Worm (Caenorhabditis elegans) whole organism, L3 larva: ENCODE data around the gene wago-10.

ENCODE experiments used
- R02D3.7 ChIP-seq: fragments of 150-350 bp; optimal IDR thresholded peaks from 2 replicates; lab custom pipeline; 2014; ENCODE audit warnings: missing biosample characterization, missing genetic modification characterization
- ama-1 ChIP-seq: fragments of 150-350 bp; optimal IDR thresholded peaks from 2 replicates; lab custom pipeline; 2018
- ceh-9 ChIP-seq: sonication (generic microtip); optimal IDR thresholded peaks from 2 replicates; lab custom pipeline; 2018; ENCODE audit warnings: missing biosample characterization, missing genetic modification characterization
- elt-1 ChIP-seq: fragments of 150-350 bp; optimal IDR thresholded peaks from 2 replicates; lab custom pipeline; 2014; ENCODE audit warnings: missing biosample characterization, missing genetic modification characterization
- elt-2 ChIP-seq: sonication (generic microtip); optimal IDR thresholded peaks from 2 replicates; lab custom pipeline; 2016; ENCODE audit warnings: missing genetic modification reagents, mild to moderate bottlenecking, missing genetic modification characterization, missing compliant biosample characterization
- elt-3 ChIP-seq, 3 experiments: fragments of 150-350 bp in 1 of 3; sonication (generic microtip) in 2 of 3; optimal IDR thresholded peaks; 2 replicates in 2 of 3; 4 replicates in 1 of 3; lab custom pipeline; 2014 to 2017; ENCODE audit warnings: missing biosample characterization in 3 of 3, missing genetic modification characterization in 3 of 3
- jun-1 ChIP-seq: fragments of 150-350 bp; optimal IDR thresholded peaks from 2 replicates; lab custom pipeline; 2014; ENCODE audit warnings: missing biosample characterization, missing genetic modification reagents, missing genetic modification characterization
- nhr-11 ChIP-seq: fragments of 150-350 bp; optimal IDR thresholded peaks from 2 replicates; lab custom pipeline; 2014; ENCODE audit warnings: missing biosample characterization, missing genetic modification characterization
- nhr-25 ChIP-seq: sonication (generic microtip); optimal IDR thresholded peaks from 2 replicates; lab custom pipeline; 2017; ENCODE audit warnings: missing biosample characterization, missing genetic modification characterization
- nhr-28 ChIP-seq: fragments of 150-350 bp; optimal IDR thresholded peaks from 2 replicates; lab custom pipeline; 2014; ENCODE audit warnings: missing biosample characterization, missing genetic modification characterization
- nhr-67 ChIP-seq: fragments of 150-350 bp; optimal IDR thresholded peaks from 2 replicates; lab custom pipeline; 2014; ENCODE audit warnings: missing biosample characterization, missing genetic modification characterization
- snpc-4 ChIP-seq: fragments of 150-350 bp; optimal IDR thresholded peaks from 2 replicates; lab custom pipeline; 2014; ENCODE audit warnings: missing biosample characterization, missing genetic modification characterization
- tbx-2 ChIP-seq: sonication (generic microtip); optimal IDR thresholded peaks from 2 replicates; lab custom pipeline; 2016; ENCODE audit warnings: mild to moderate bottlenecking, missing genetic modification characterization, missing compliant biosample characterization
- unc-39 ChIP-seq: sonication (generic microtip); optimal IDR thresholded peaks from 4 replicates; lab custom pipeline; 2017; ENCODE audit warnings: missing biosample characterization, missing genetic modification characterization

ce11 chrV:356959-357702 lies 13.9 kb downstream of the wago-10 start:
- TF ChIP-seq nhr-11 (tag; lab: Kevin White, UChicago) (no peak), elt-1 (tag; lab: Kevin White, UChicago) (no peak), elt-2 (tag; lab: Kevin White, UChicago) (no peak), tbx-2 (no peak), elt-3 (tag; optimal IDR thresholded peaks at IDR 0.05; lab: Kevin White, UChicago) (no peak), jun-1 (tag; lab: Kevin White, UChicago) (no peak), nhr-25 (tag; lab: Kevin White, UChicago) (no peak), snpc-4 (tag; lab: Kevin White, UChicago) (no peak), unc-39 (no peak), nhr-28 (tag; lab: Kevin White, UChicago) (no peak), nhr-67 (no peak), ama-1 (lab: Kevin White, UChicago) (no peak), ceh-9 (no peak), R02D3.7 (tag; lab: Kevin White, UChicago) (no peak)
